Fruit fly (Drosophila melanogaster): Measurements from ENCODE around the gene CG10232.

DNA sequence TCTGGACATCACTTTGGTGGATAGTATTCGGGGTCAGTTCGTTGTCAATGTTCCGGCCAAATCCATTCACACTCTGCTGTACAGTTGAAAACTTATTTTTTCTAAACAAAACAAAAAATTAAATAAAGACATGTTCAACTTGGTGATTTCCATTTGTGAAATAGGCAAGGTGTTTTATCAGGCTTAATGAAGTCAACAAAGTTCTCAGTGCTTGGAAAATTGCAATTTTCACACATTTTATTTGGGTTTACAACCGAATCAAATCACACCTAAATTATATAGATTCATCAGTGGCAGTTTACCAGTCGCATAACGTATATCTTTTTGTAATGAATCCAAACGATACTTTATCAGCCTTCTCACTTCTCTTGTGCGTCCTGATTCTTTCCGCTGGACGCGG, 19.0 kb downstream of the CG10232 start, which contains the start of gene Qsox4:
- no peak for TF ChIP-seq Jra (GFP tag; optimal IDR thresholded peaks at IDR 0.05)
- TF ChIP-seq h (GFP tag; optimal IDR thresholded peaks at IDR 0.05): no peak
- TF ChIP-seq Myc (optimal IDR thresholded peaks at IDR 0.05): no peak
- TF ChIP-seq br (GFP tag; optimal IDR thresholded peaks at IDR 0.05): no peak
- no peak for TF ChIP-seq dl (GFP tag; optimal IDR thresholded peaks at IDR 0.05; ENCODE audit: insufficient read depth in 1 of 2, partially characterized antibody in 2 of 2)
- TF ChIP-seq woc (GFP tag; optimal IDR thresholded peaks at IDR 0.05): no peak
- TF ChIP-seq jim (GFP tag; optimal IDR thresholded peaks at IDR 0.05): no peak
- TF ChIP-seq psq (GFP tag; optimal IDR thresholded peaks at IDR 0.05): no peak
- TF ChIP-seq Hr78 (GFP tag; optimal IDR thresholded peaks at IDR 0.05): no peak
- no peak for TF ChIP-seq sage (GFP tag; optimal IDR thresholded peaks at IDR 0.05)

All from whole organism, wandering third instar larva.